Fruit fly (Drosophila melanogaster) whole organism, embryonic: ENCODE results near the gene CG33191.

Experiments used
- B-H2 ChIP-seq: fragments of 200-800 bp; sonication (Bioruptor generic); optimal IDR thresholded peaks from 2 replicates; lab custom pipeline; 2018; ENCODE audit warnings: missing biosample characterization, mild to moderate bottlenecking, missing genetic modification characterization
- Bgb ChIP-seq: fragments of 200-800 bp; sonication (Bioruptor generic); IDR thresholded peaks from 2 replicates; pipeline ENCODE4 v1.3.6; 2022; ENCODE audit warnings: missing biosample characterization, missing genetic modification characterization; ENCODE audit not compliant: partially characterized antibody
- CG10321 ChIP-seq: fragments of 200-800 bp; sonication (Bioruptor generic); IDR thresholded peaks from 2 replicates; pipeline ENCODE4 v1.3.6; 2022; ENCODE audit warnings: missing biosample characterization, missing genetic modification characterization
- CG1233 ChIP-seq: fragments of 200-800 bp; sonication (Bioruptor generic); optimal IDR thresholded peaks from 4 replicates; lab custom pipeline; 2018; ENCODE audit warnings: missing biosample characterization, mild to moderate bottlenecking, missing genetic modification characterization
- CG12769 ChIP-seq: fragments of 200-800 bp; sonication (Bioruptor generic); optimal IDR thresholded peaks from 2 replicates; lab custom pipeline; 2019; ENCODE audit warnings: missing biosample characterization, mild to moderate bottlenecking, missing genetic modification characterization, moderate library complexity
- CG13775 ChIP-seq: fragments of 200-800 bp; sonication (Bioruptor generic); optimal IDR thresholded peaks from 3 replicates; lab custom pipeline; 2017; ENCODE audit warnings: missing biosample characterization, mild to moderate bottlenecking, missing genetic modification characterization
- CG17829 ChIP-seq: fragments of 200-800 bp; optimal IDR thresholded peaks from 2 replicates; lab custom pipeline; 2019; ENCODE audit warnings: missing biosample characterization, mild to moderate bottlenecking, missing genetic modification characterization, moderate library complexity
- CG18599 ChIP-seq: fragments of 200-800 bp; sonication (Bioruptor generic); optimal IDR thresholded peaks from 3 replicates; lab custom pipeline; 2017; ENCODE audit warnings: missing biosample characterization, missing genetic modification characterization, mild to moderate bottlenecking, moderate library complexity, missing genetic modification reagents
- CG18619 ChIP-seq: fragments of 200-800 bp; sonication (Bioruptor generic); optimal IDR thresholded peaks from 3 replicates; lab custom pipeline; 2017; ENCODE audit warnings: missing biosample characterization, mild to moderate bottlenecking, missing genetic modification characterization
- CG3065 ChIP-seq: fragments of 200-800 bp; sonication (Bioruptor generic); optimal IDR thresholded peaks from 2 replicates; lab custom pipeline; 2016; ENCODE audit warnings: missing biosample characterization, missing genetic modification characterization
- CG3407 ChIP-seq: fragments of 200-800 bp; sonication (Bioruptor generic); optimal IDR thresholded peaks from 2 replicates; lab custom pipeline; 2018; ENCODE audit warnings: missing biosample characterization, mild to moderate bottlenecking, missing genetic modification characterization
- CG34422 ChIP-seq: fragments of 200-800 bp; sonication (Bioruptor generic); IDR thresholded peaks from 3 replicates; pipeline ENCODE4 v1.3.6; 2022; ENCODE audit warnings: missing biosample characterization, missing genetic modification characterization
- CG6272 ChIP-seq: fragments of 200-800 bp; sonication (Bioruptor generic); IDR thresholded peaks from 2 replicates; pipeline ENCODE4 v1.3.6; 2022; ENCODE audit warnings: missing biosample characterization, missing genetic modification characterization
- CG6654 ChIP-seq: fragments of 200-800 bp; sonication (Bioruptor generic); optimal IDR thresholded peaks from 2 replicates; lab custom pipeline; 2017; ENCODE audit warnings: missing biosample characterization, mild to moderate bottlenecking, missing genetic modification characterization
- CG7987 ChIP-seq: fragments of 200-800 bp; sonication (Bioruptor generic); optimal IDR thresholded peaks from 2 replicates; lab custom pipeline; 2018; ENCODE audit warnings: missing biosample characterization, mild to moderate bottlenecking, missing genetic modification characterization, moderate library complexity
- CG8290 ChIP-seq, 3 experiments: fragments of 200-800 bp; sonication (Bioruptor generic); optimal IDR thresholded peaks; 2 replicates each; lab custom pipeline; 2016 to 2019; ENCODE audit warnings: missing biosample characterization in 3 of 3, missing genetic modification characterization in 3 of 3, mild to moderate bottlenecking in 2 of 3, moderate library complexity in 1 of 3
- CG9727 ChIP-seq: fragments of 200-800 bp; sonication (Bioruptor generic); optimal IDR thresholded peaks from 3 replicates; lab custom pipeline; 2017; ENCODE audit warnings: missing biosample characterization, mild to moderate bottlenecking, missing genetic modification characterization
- CrebB ChIP-seq: fragments of 200-800 bp; sonication (Bioruptor generic); optimal IDR thresholded peaks from 3 replicates; lab custom pipeline; 2018; ENCODE audit warnings: missing biosample characterization, mild to moderate bottlenecking, missing genetic modification characterization
- D ChIP-seq, 2 experiments: fragments of 200-800 bp in 1 of 2; fragments of >200 bp in 1 of 2; sonication (Bioruptor generic) in 1 of 2; optimal IDR thresholded peaks; 2 replicates in 1 of 2; 3 replicates in 1 of 2; lab custom pipeline; 2017; ENCODE audit warnings: mild to moderate bottlenecking in 1 of 2, missing biosample characterization in 1 of 2, missing genetic modification characterization in 1 of 2, missing genetic modification reagents in 1 of 2
- Deaf1 ChIP-seq: fragments of 200-800 bp; optimal IDR thresholded peaks from 3 replicates; lab custom pipeline; 2019; ENCODE audit warnings: missing biosample characterization, mild to moderate bottlenecking, missing genetic modification characterization, moderate library complexity
- Hr3 ChIP-seq: fragments of 200-800 bp; sonication (Bioruptor generic); optimal IDR thresholded peaks from 3 replicates; lab custom pipeline; 2016; ENCODE audit warnings: missing biosample characterization, missing genetic modification characterization
- Mes4 ChIP-seq: fragments of 200-800 bp; sonication (Bioruptor generic); optimal IDR thresholded peaks from 2 replicates; lab custom pipeline; 2016; ENCODE audit warnings: missing biosample characterization, missing genetic modification characterization
- NFAT ChIP-seq: fragments of 200-800 bp; sonication (Bioruptor generic); IDR thresholded peaks from 2 replicates; pipeline ENCODE4 v1.3.6; 2022; ENCODE audit warnings: missing biosample characterization, missing genetic modification characterization
- Nf-YC ChIP-seq: fragments of 200-800 bp; optimal IDR thresholded peaks from 3 replicates; lab custom pipeline; 2019; ENCODE audit warnings: missing biosample characterization, mild to moderate bottlenecking, missing genetic modification characterization, moderate library complexity
- Optix ChIP-seq: fragments of 200-800 bp; sonication (Bioruptor generic); IDR thresholded peaks from 3 replicates; pipeline ENCODE4 v1.3.6; 2022; ENCODE audit warnings: missing biosample characterization, missing genetic modification characterization
- Rfx ChIP-seq: fragments of 200-800 bp; sonication (Bioruptor generic); IDR thresholded peaks from 2 replicates; pipeline ENCODE4 v1.3.6; 2022; ENCODE audit warnings: missing biosample characterization, missing genetic modification characterization
- Six4 ChIP-seq: fragments of 200-800 bp; sonication (Bioruptor generic); optimal IDR thresholded peaks from 2 replicates; lab custom pipeline; 2016; ENCODE audit warnings: missing biosample characterization, missing genetic modification characterization
- ase ChIP-seq: fragments of 200-800 bp; sonication (Bioruptor generic); IDR thresholded peaks from 3 replicates; pipeline ENCODE4 v1.3.6; 2022; ENCODE audit warnings: missing biosample characterization, missing genetic modification characterization
- ci ChIP-seq: fragments of 200-800 bp; sonication (Bioruptor generic); IDR thresholded peaks from 3 replicates; pipeline ENCODE4 v1.3.6; 2022; ENCODE audit warnings: missing biosample characterization, missing genetic modification characterization
- cwo ChIP-seq: fragments of 200-800 bp; sonication (Bioruptor generic); optimal IDR thresholded peaks from 3 replicates; lab custom pipeline; 2017; ENCODE audit warnings: missing biosample characterization, missing genetic modification characterization, mild to moderate bottlenecking, moderate library complexity, missing genetic modification reagents
- fu2 ChIP-seq: fragments of 200-800 bp; sonication (Bioruptor generic); optimal IDR thresholded peaks from 2 replicates; lab custom pipeline; 2016; ENCODE audit warnings: missing biosample characterization, missing genetic modification characterization
- gem ChIP-seq: fragments of 200-800 bp; sonication (Bioruptor generic); optimal IDR thresholded peaks from 2 replicates; lab custom pipeline; 2019; ENCODE audit warnings: missing biosample characterization, mild to moderate bottlenecking, missing genetic modification characterization, moderate library complexity
- grn ChIP-seq: fragments of 200-800 bp; sonication (Bioruptor generic); optimal IDR thresholded peaks from 3 replicates; lab custom pipeline; 2017; ENCODE audit warnings: missing biosample characterization, missing genetic modification characterization
- gro ChIP-seq: fragments of 200-800 bp; sonication (Bioruptor generic); optimal IDR thresholded peaks from 2 replicates; lab custom pipeline; 2016; ENCODE audit warnings: missing biosample characterization, missing genetic modification characterization
- h ChIP-seq: fragments of >200 bp; optimal IDR thresholded peaks from 2 replicates; lab custom pipeline; 2017
- her ChIP-seq: fragments of 200-800 bp; sonication (Bioruptor generic); optimal IDR thresholded peaks from 2 replicates; lab custom pipeline; 2016; ENCODE audit warnings: missing biosample characterization, missing genetic modification characterization
- kah ChIP-seq: fragments of 200-800 bp; sonication (Bioruptor generic); optimal IDR thresholded peaks from 2 replicates; lab custom pipeline; 2018; ENCODE audit warnings: missing biosample characterization, mild to moderate bottlenecking, missing genetic modification characterization
- lmd ChIP-seq: fragments of 200-800 bp; sonication (Bioruptor generic); IDR thresholded peaks from 2 replicates; pipeline ENCODE4 v1.3.6; 2022; ENCODE audit warnings: missing biosample characterization, missing genetic modification characterization
- luna ChIP-seq: fragments of 200-800 bp; sonication (Bioruptor generic); optimal IDR thresholded peaks from 2 replicates; lab custom pipeline; 2016; ENCODE audit warnings: missing biosample characterization, missing genetic modification characterization
- mirr ChIP-seq: fragments of 200-800 bp; sonication (Bioruptor generic); optimal IDR thresholded peaks from 3 replicates; lab custom pipeline; 2018; ENCODE audit warnings: missing biosample characterization, mild to moderate bottlenecking, missing genetic modification characterization
- oc ChIP-seq: fragments of 200-800 bp; sonication (Bioruptor generic); optimal IDR thresholded peaks from 2 replicates; lab custom pipeline; 2018; ENCODE audit warnings: missing biosample characterization, mild to moderate bottlenecking, missing genetic modification characterization, moderate library complexity
- pb ChIP-seq: fragments of 200-800 bp; sonication (Bioruptor generic); optimal IDR thresholded peaks from 3 replicates; lab custom pipeline; 2016; ENCODE audit warnings: missing biosample characterization, missing genetic modification characterization
- peb ChIP-seq: fragments of 200-800 bp; sonication (Bioruptor generic); IDR thresholded peaks from 2 replicates; pipeline ENCODE4 v1.3.6; 2022; ENCODE audit warnings: missing biosample characterization, missing genetic modification characterization
- pzg ChIP-seq: fragments of 200-800 bp; sonication (Bioruptor generic); optimal IDR thresholded peaks from 3 replicates; lab custom pipeline; 2018; ENCODE audit warnings: missing biosample characterization, mild to moderate bottlenecking, missing genetic modification characterization, moderate library complexity
- sd ChIP-seq: fragments of 200-800 bp; sonication (Bioruptor generic); optimal IDR thresholded peaks from 3 replicates; lab custom pipeline; 2018; ENCODE audit warnings: missing biosample characterization, mild to moderate bottlenecking, missing genetic modification characterization, moderate library complexity
- ssp ChIP-seq: fragments of 200-800 bp; sonication (Bioruptor generic); IDR thresholded peaks from 2 replicates; pipeline ENCODE4 v1.3.6; 2022; ENCODE audit warnings: missing biosample characterization, missing genetic modification characterization
- stwl ChIP-seq: fragments of 200-800 bp; sonication (Bioruptor generic); optimal IDR thresholded peaks from 3 replicates; lab custom pipeline; 2018; ENCODE audit warnings: missing biosample characterization, mild to moderate bottlenecking, missing genetic modification characterization, moderate library complexity
- sug ChIP-seq: fragments of 200-800 bp; optimal IDR thresholded peaks from 2 replicates; lab custom pipeline; 2019; ENCODE audit warnings: missing biosample characterization, mild to moderate bottlenecking, missing genetic modification characterization, moderate library complexity
- tna ChIP-seq: fragments of 200-800 bp; sonication (Bioruptor generic); IDR thresholded peaks from 2 replicates; pipeline ENCODE4 v1.3.6; 2022; ENCODE audit warnings: missing biosample characterization, missing genetic modification characterization; ENCODE audit not compliant: partially characterized antibody
- toy ChIP-seq: fragments of 200-800 bp; sonication (Bioruptor generic); IDR thresholded peaks from 2 replicates; pipeline ENCODE4 v1.3.6; 2022; ENCODE audit warnings: missing biosample characterization, missing genetic modification characterization
- trh ChIP-seq: fragments of 200-800 bp; sonication (Bioruptor generic); optimal IDR thresholded peaks from 2 replicates; lab custom pipeline; 2016; ENCODE audit warnings: missing biosample characterization, missing genetic modification characterization

The CG33191 gene

DNA sequence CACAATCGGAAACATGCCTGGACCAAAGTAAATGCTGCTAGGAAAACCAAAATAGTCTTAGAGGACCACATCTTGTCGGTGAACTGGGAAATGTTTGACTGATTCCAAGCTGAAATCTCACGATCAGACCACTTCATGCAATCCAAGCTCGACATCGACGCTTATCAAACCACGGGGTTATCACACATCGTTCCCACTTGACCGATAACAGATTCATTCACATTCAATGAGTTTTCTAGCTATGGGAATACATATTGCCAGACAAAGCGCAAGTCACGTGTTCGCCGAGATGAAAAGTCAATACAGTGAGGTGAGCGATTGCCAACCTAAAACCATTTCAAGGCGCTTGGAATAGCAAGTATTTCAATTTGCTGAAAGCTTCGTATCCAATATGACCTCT, 30.0 kb upstream of the CG33191 start:
- peak; percentile 7 for TF ChIP-seq CrebB (tag; lab: Kevin White, UChicago)
- no peak for TF ChIP-seq sd (tag; lab: Kevin White, UChicago)
- TF ChIP-seq CG3065 (GFP tag; lab: Kevin White, UChicago), result no peak
- no peak for TF ChIP-seq Rfx (GFP tag; lab: Robert Waterston, UW)
- no peak for TF ChIP-seq trh (GFP tag; lab: Kevin White, UChicago)
- TF ChIP-seq B-H2 (GFP tag; lab: Kevin White, UChicago), result peak; percentile 16
- TF ChIP-seq CG6654, result no peak
- TF ChIP-seq CG34422 (GFP tag; lab: Robert Waterston, UW), result no peak
- peak; percentile 20 for TF ChIP-seq CG12769
- no peak for TF ChIP-seq h (lab: Kevin White, UChicago)
- no peak for TF ChIP-seq NFAT (GFP tag; lab: Robert Waterston, UW)
- TF ChIP-seq cwo, result peak; percentile 91
- no peak for TF ChIP-seq CG3407 (GFP tag; lab: Kevin White, UChicago)
- no peak for TF ChIP-seq CG6272 (GFP tag; lab: Robert Waterston, UW)
- TF ChIP-seq CG8290 (GFP tag; optimal IDR thresholded peaks at IDR 0.05; lab: Kevin White, UChicago), result no peak
- TF ChIP-seq CG8290 (tag; optimal IDR thresholded peaks at IDR 0.05; lab: Kevin White, UChicago), result peak in 1 of 2 experiments; percentile 24
- peak; percentile 46 for TF ChIP-seq grn (GFP tag; lab: Kevin White, UChicago)
- no peak for TF ChIP-seq oc (tag; lab: Kevin White, UChicago)
- TF ChIP-seq mirr (GFP tag; lab: Kevin White, UChicago), result peak; percentile 57
- TF ChIP-seq tna, result no peak
- peak; percentile 49 for TF ChIP-seq CG7987 (GFP tag; lab: Kevin White, UChicago)
- peak; percentile 19 for TF ChIP-seq CG18599
- TF ChIP-seq sug (tag; lab: Kevin White, UChicago), result peak; percentile 54
- no peak for TF ChIP-seq luna (GFP tag; lab: Kevin White, UChicago)
- no peak for TF ChIP-seq lmd (GFP tag; lab: Robert Waterston, UW)
- TF ChIP-seq gro (GFP tag; lab: Kevin White, UChicago), result peak; percentile 27
- peak; percentile 44; the same call in 1 of the 3 replicates for TF ChIP-seq ci (GFP tag; lab: Robert Waterston, UW)

DNA sequence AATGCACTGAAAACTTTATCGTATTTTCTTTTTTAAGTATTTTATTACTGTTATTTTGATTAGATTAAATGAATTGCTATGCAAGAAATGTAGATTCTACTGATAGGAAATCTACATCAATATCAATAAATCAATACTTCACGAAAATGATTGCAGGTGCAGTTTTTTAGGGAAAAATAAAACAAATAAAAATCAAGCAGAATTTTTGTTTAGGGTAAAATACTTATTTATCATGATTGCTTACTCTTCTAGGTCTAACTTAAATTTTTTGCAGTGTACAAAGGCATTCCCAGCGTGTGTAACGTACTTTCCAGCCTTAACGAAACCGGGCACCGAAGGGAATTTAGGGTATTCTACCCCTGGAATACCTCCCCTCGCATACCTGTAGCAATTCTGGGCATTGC, 28.8 kb upstream of the CG33191 start:
- TF ChIP-seq CG13775 (GFP tag; lab: Kevin White, UChicago) (peak; percentile 88), peb (GFP tag; lab: Robert Waterston, UW) (peak; percentile 47; the same call in 1 of the 2 replicates), ssp (GFP tag; lab: Robert Waterston, UW) (no peak), B-H2 (GFP tag; lab: Kevin White, UChicago) (no peak), CG9727 (peak; percentile 96), CG10321 (GFP tag; lab: Robert Waterston, UW) (no peak), fu2 (GFP tag; lab: Kevin White, UChicago) (no peak), ase (GFP tag; lab: Robert Waterston, UW) (no peak), kah (GFP tag; lab: Kevin White, UChicago) (no peak), Nf-YC (tag; lab: Kevin White, UChicago) (no peak), Hr3 (peak; percentile 75), D (optimal IDR thresholded peaks at IDR 0.05; lab: Kevin White, UChicago) (no peak), D (GFP tag; optimal IDR thresholded peaks at IDR 0.05; lab: Kevin White, UChicago) (peak; percentile 86), Bgb (GFP tag; lab: Robert Waterston, UW) (no peak), Deaf1 (tag; lab: Kevin White, UChicago) (peak; percentile 11), her (GFP tag; lab: Kevin White, UChicago) (no peak), Six4 (GFP tag; lab: Kevin White, UChicago) (peak; percentile 56), CG18619 (GFP tag; lab: Kevin White, UChicago) (peak; percentile 63), Mes4 (GFP tag; lab: Kevin White, UChicago) (peak; percentile 49), Optix (no peak), CG17829 (peak; percentile 94), gem (tag; lab: Kevin White, UChicago) (peak; percentile 91), stwl (tag; lab: Kevin White, UChicago) (peak; percentile 61), pb (GFP tag; lab: Kevin White, UChicago) (no peak), pzg (no peak), toy (GFP tag; lab: Robert Waterston, UW) (no peak), CG1233 (GFP tag; lab: Kevin White, UChicago) (peak; percentile 69)
